Worm (Caenorhabditis elegans): Measurements from ENCODE around the gene cest-16.

Gene cest-16

DNA sequence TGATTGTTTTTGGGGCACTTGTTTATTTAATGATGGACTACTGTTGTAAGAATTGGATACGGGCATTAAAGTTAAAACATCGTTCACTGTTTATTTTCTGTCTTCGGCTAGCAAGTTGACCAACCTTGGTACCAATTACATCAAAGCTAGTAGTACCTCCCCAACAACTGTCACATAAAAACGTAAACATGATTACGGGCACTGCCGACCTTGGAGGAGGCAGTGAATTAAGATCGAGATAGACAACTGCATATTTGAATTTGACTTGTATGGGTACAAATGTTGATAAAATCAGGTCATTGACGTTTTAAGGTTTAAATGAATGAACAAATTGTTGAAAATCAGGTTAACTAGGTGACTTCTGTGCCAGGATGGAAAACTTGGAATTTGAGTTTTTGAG is 22.5 kb upstream of the cest-16 start:
- TF ChIP-seq mab-5 (tag; optimal IDR thresholded peaks at IDR 0.05) (no peak), nhr-11 (tag; optimal IDR thresholded peaks at IDR 0.05) (no peak), alr-1 (tag; optimal IDR thresholded peaks at IDR 0.05) (no peak), nhr-237 (tag; optimal IDR thresholded peaks at IDR 0.05) (no peak), lin-13 (GFP tag; optimal IDR thresholded peaks at IDR 0.05) (no peak), F13H6.1 (tag; optimal IDR thresholded peaks at IDR 0.05) (no peak), crh-2 (tag; optimal IDR thresholded peaks at IDR 0.05) (peak; percentile 31), sma-9 (GFP tag; optimal IDR thresholded peaks at IDR 0.05) (peak; percentile 62), sma-9 (tag; optimal IDR thresholded peaks at IDR 0.05) (no peak), ceh-16 (tag; optimal IDR thresholded peaks at IDR 0.05) (peak; percentile 83), blmp-1 (tag; optimal IDR thresholded peaks at IDR 0.05; ENCODE audit: insufficient read depth) (no peak), zag-1 (tag; optimal IDR thresholded peaks at IDR 0.05) (no peak), nhr-129 (tag; optimal IDR thresholded peaks at IDR 0.05) (no peak), ztf-4 (tag; optimal IDR thresholded peaks at IDR 0.05) (no peak), sma-3 (GFP tag; optimal IDR thresholded peaks at IDR 0.05) (peak; percentile 1), fos-1 (tag; optimal IDR thresholded peaks at IDR 0.05) (no peak), elt-1 (tag; optimal IDR thresholded peaks at IDR 0.05) (peak; percentile 24), nhr-10 (tag; optimal IDR thresholded peaks at IDR 0.05) (no peak), ZK546.5 (tag; optimal IDR thresholded peaks at IDR 0.05) (no peak), elt-3 (tag; optimal IDR thresholded peaks at IDR 0.05) (no peak), sem-4 (tag; optimal IDR thresholded peaks at IDR 0.05) (no peak), nhr-12 (tag; optimal IDR thresholded peaks at IDR 0.05) (no peak), ztf-11 (tag; optimal IDR thresholded peaks at IDR 0.05) (no peak), nhr-25 (tag; optimal IDR thresholded peaks at IDR 0.05) (peak; percentile 70), snpc-4 (tag; optimal IDR thresholded peaks at IDR 0.05) (no peak), nhr-21 (tag; optimal IDR thresholded peaks at IDR 0.05) (no peak), mbf-1 (tag; optimal IDR thresholded peaks at IDR 0.05) (no peak), Y55F3AM.14 (GFP tag; optimal IDR thresholded peaks at IDR 0.05) (no peak), gmeb-1 (tag; optimal IDR thresholded peaks at IDR 0.05) (no peak), dmd-4 (tag; optimal IDR thresholded peaks at IDR 0.05) (no peak), R02D3.7 (tag; optimal IDR thresholded peaks at IDR 0.05) (no peak), unc-55 (GFP tag; optimal IDR thresholded peaks at IDR 0.05) (no peak), unc-62 (GFP tag; optimal IDR thresholded peaks at IDR 0.05) (no peak), nhr-77 (tag; optimal IDR thresholded peaks at IDR 0.05) (no peak), skn-1 (tag; optimal IDR thresholded peaks at IDR 0.05) (no peak)

DNA sequence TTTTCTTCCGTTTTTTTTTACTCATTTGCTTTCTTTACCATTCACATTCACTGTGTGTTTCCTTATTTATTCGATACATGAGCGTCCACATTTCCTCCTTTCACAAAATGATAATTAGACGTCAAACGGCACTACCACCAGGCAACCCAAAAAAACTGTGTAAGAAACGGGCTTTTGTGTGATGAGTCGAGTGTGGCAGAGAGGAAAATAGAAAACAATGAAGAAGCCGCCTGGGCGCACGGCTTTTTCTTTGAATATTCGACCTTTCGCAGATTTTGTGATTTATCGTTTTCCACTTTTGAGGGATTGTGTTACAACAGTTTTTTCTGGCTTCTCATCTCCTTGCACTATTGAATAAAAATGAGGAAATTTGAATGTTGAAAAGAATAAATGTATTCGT is 21.4 kb upstream of the cest-16 start:
- TF ChIP-seq nhr-129 (tag; optimal IDR thresholded peaks at IDR 0.05), result no peak
- peak; percentile 52 for TF ChIP-seq nhr-25 (tag; optimal IDR thresholded peaks at IDR 0.05)
- no peak for TF ChIP-seq C34F6.9 (tag; optimal IDR thresholded peaks at IDR 0.05)

DNA sequence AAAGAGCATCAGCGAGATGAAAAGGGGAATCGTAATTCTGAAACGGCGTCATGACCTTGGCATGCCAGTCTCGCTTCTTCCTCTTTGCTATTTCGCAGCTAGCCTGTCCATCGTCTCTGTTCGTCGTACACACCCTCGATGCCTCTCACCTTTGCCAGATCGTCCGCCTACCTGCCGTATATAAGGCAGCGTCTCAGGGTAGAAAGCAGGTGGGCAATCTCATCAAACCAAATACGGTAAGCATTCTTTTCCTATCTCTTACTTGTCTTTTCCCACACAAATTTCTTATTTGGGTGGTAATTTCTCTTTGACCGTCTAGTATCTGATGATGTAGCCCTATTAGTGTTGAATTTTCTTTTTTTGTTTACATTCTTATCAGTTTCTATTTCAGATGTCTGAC is 20.1 kb upstream of the cest-16 start, which contains the start of gene col-166:
col-166 (plus strand) TSS at position 392 of the 400 bp plus-strand sequence.
- no peak for TF ChIP-seq lsy-2 (tag; optimal IDR thresholded peaks at IDR 0.05)
- TF ChIP-seq mbf-1 (tag; optimal IDR thresholded peaks at IDR 0.05), result no peak
- TF ChIP-seq lin-13 (GFP tag; optimal IDR thresholded peaks at IDR 0.05), result peak; percentile 17
- TF ChIP-seq ama-1 (optimal IDR thresholded peaks at IDR 0.05), result peak; percentile 94
- peak; percentile 30 for TF ChIP-seq blmp-1 (tag; optimal IDR thresholded peaks at IDR 0.05; ENCODE audit: insufficient read depth)
- TF ChIP-seq nhr-129 (tag; optimal IDR thresholded peaks at IDR 0.05), result no peak
- peak; percentile 38 for TF ChIP-seq sma-9 (GFP tag; optimal IDR thresholded peaks at IDR 0.05)
- TF ChIP-seq sma-9 (tag; optimal IDR thresholded peaks at IDR 0.05), result no peak
- peak; percentile 16 for TF ChIP-seq crh-2 (tag; optimal IDR thresholded peaks at IDR 0.05)
- peak; percentile 59 for TF ChIP-seq sma-3 (GFP tag; optimal IDR thresholded peaks at IDR 0.05)
- no peak for TF ChIP-seq elt-1 (tag; optimal IDR thresholded peaks at IDR 0.05)
- peak; percentile 60 for TF ChIP-seq nhr-25 (tag; optimal IDR thresholded peaks at IDR 0.05)

ce11 chrX:6280998-6281397 is 18.7 kb upstream of the cest-16 start:
- TF ChIP-seq nhr-12 (tag; optimal IDR thresholded peaks at IDR 0.05) (no peak), nhr-6 (tag; optimal IDR thresholded peaks at IDR 0.05) (peak; percentile 57), unc-55 (GFP tag; optimal IDR thresholded peaks at IDR 0.05) (no peak), lsy-2 (tag; optimal IDR thresholded peaks at IDR 0.05) (no peak), lin-11 (tag; optimal IDR thresholded peaks at IDR 0.05) (no peak), nhr-10 (tag; optimal IDR thresholded peaks at IDR 0.05) (no peak), mdl-1 (tag; optimal IDR thresholded peaks at IDR 0.05) (no peak), fos-1 (tag; optimal IDR thresholded peaks at IDR 0.05) (no peak), blmp-1 (tag; optimal IDR thresholded peaks at IDR 0.05; ENCODE audit: insufficient read depth) (peak; percentile 16), snpc-4 (tag; optimal IDR thresholded peaks at IDR 0.05) (no peak), aly-2 (tag; optimal IDR thresholded peaks at IDR 0.05) (no peak), nhr-21 (tag; optimal IDR thresholded peaks at IDR 0.05) (no peak), sma-3 (GFP tag; optimal IDR thresholded peaks at IDR 0.05) (peak; percentile 38), ama-1 (optimal IDR thresholded peaks at IDR 0.05) (peak; percentile 60), alr-1 (tag; optimal IDR thresholded peaks at IDR 0.05) (no peak), nhr-25 (tag; optimal IDR thresholded peaks at IDR 0.05) (peak; percentile 79), mbf-1 (tag; optimal IDR thresholded peaks at IDR 0.05) (no peak), sma-9 (GFP tag; optimal IDR thresholded peaks at IDR 0.05) (peak; percentile 3), sma-9 (tag; optimal IDR thresholded peaks at IDR 0.05) (no peak), lin-13 (GFP tag; optimal IDR thresholded peaks at IDR 0.05) (peak; percentile 8), crh-2 (tag; optimal IDR thresholded peaks at IDR 0.05) (peak; percentile 45)

Data from whole organism, L2 larva.